Fruit fly (Drosophila melanogaster) whole organism, pupa: ENCODE measurements around the gene CG4766.

Experiments
- CG10348 ChIP-seq: fragments of 200-800 bp; sonication (Bioruptor generic); IDR thresholded peaks from 2 replicates; pipeline ENCODE4 v1.3.6; 2022; ENCODE audit warnings: missing biosample characterization, missing genetic modification characterization
- CG12605 ChIP-seq: fragments of 200-800 bp; sonication (Bioruptor generic); IDR thresholded peaks from 2 replicates; pipeline ENCODE4 v1.3.6; 2022; ENCODE audit warnings: missing biosample characterization, missing genetic modification characterization
- CG13204 ChIP-seq: fragments of 200-800 bp; sonication (Bioruptor generic); optimal IDR thresholded peaks from 2 replicates; lab custom pipeline; 2018; ENCODE audit warnings: missing biosample characterization, mild to moderate bottlenecking, missing genetic modification characterization, moderate library complexity
- CG14655 ChIP-seq: fragments of 200-800 bp; sonication (Bioruptor generic); optimal IDR thresholded peaks from 3 replicates; lab custom pipeline; 2017; ENCODE audit warnings: mild to moderate bottlenecking, missing biosample characterization, missing genetic modification reagents, missing genetic modification characterization
- CG15710 ChIP-seq: fragments of 200-800 bp; sonication (Bioruptor generic); optimal IDR thresholded peaks from 2 replicates; lab custom pipeline; 2018; ENCODE audit warnings: missing biosample characterization, mild to moderate bottlenecking, missing genetic modification characterization, moderate library complexity
- CG17806 ChIP-seq: fragments of 200-800 bp; sonication (Bioruptor generic); optimal IDR thresholded peaks from 2 replicates; lab custom pipeline; 2018; ENCODE audit warnings: missing biosample characterization, mild to moderate bottlenecking, missing genetic modification characterization, moderate library complexity
- CG32121 ChIP-seq: fragments of 200-800 bp; sonication (Bioruptor generic); IDR thresholded peaks from 2 replicates; pipeline ENCODE4 v1.3.6; 2022; ENCODE audit warnings: missing biosample characterization, missing genetic modification characterization
- CG34367 ChIP-seq: fragments of 200-800 bp; sonication (Bioruptor generic); optimal IDR thresholded peaks from 2 replicates; lab custom pipeline; 2018; ENCODE audit warnings: missing biosample characterization, mild to moderate bottlenecking, missing genetic modification characterization
- CG4496 ChIP-seq: fragments of 200-800 bp; sonication (Bioruptor generic); IDR thresholded peaks from 3 replicates; pipeline ENCODE4 v1.3.6; 2022; ENCODE audit warnings: missing biosample characterization, missing genetic modification characterization
- CG8159 ChIP-seq: fragments of 200-800 bp; sonication (Bioruptor generic); optimal IDR thresholded peaks from 3 replicates; lab custom pipeline; 2018; ENCODE audit warnings: missing biosample characterization, mild to moderate bottlenecking, missing genetic modification characterization, moderate library complexity
- CG8301 ChIP-seq: fragments of 200-800 bp; sonication (Bioruptor generic); optimal IDR thresholded peaks from 2 replicates; lab custom pipeline; 2018; ENCODE audit warnings: missing biosample characterization, mild to moderate bottlenecking, missing genetic modification characterization
- CG9948 ChIP-seq: fragments of 200-800 bp; sonication (Bioruptor generic); optimal IDR thresholded peaks from 2 replicates; lab custom pipeline; 2018; ENCODE audit warnings: missing biosample characterization, mild to moderate bottlenecking, missing genetic modification characterization, moderate library complexity
- D1 ChIP-seq: fragments of 200-800 bp; sonication (Bioruptor generic); optimal IDR thresholded peaks from 2 replicates; lab custom pipeline; 2018; ENCODE audit warnings: missing biosample characterization, mild to moderate bottlenecking, missing genetic modification characterization, moderate library complexity
- EcR ChIP-seq: fragments of 200-800 bp; sonication (Bioruptor generic); optimal IDR thresholded peaks from 3 replicates; lab custom pipeline; 2019; ENCODE audit warnings: missing biosample characterization, missing genetic modification characterization, mild to moderate bottlenecking, moderate library complexity, missing genetic modification reagents
- Ets98B ChIP-seq: fragments of 200-800 bp; sonication (Bioruptor generic); IDR thresholded peaks from 2 replicates; pipeline ENCODE4 v1.3.6; 2022; ENCODE audit warnings: missing biosample characterization, missing genetic modification characterization
- Pif1A ChIP-seq: fragments of 200-800 bp; sonication (Bioruptor generic); optimal IDR thresholded peaks from 3 replicates; lab custom pipeline; 2016; ENCODE audit warnings: missing biosample characterization, missing genetic modification characterization
- Pif1B ChIP-seq: fragments of 200-800 bp; sonication (Bioruptor generic); optimal IDR thresholded peaks from 3 replicates; lab custom pipeline; 2016; ENCODE audit warnings: missing biosample characterization, missing genetic modification characterization
- Snoo ChIP-seq: fragments of 200-800 bp; sonication (Bioruptor generic); optimal IDR thresholded peaks from 3 replicates; lab custom pipeline; 2017; ENCODE audit warnings: missing biosample characterization, mild to moderate bottlenecking, missing genetic modification characterization, inconsistent platforms
- fd96Ca ChIP-seq: fragments of 200-800 bp; sonication (Bioruptor generic); IDR thresholded peaks from 3 replicates; pipeline ENCODE4 v1.3.6; 2022; ENCODE audit warnings: missing biosample characterization, missing genetic modification characterization
- gl ChIP-seq: fragments of 200-800 bp; sonication (Bioruptor generic); optimal IDR thresholded peaks from 2 replicates; lab custom pipeline; 2018; ENCODE audit warnings: missing biosample characterization, mild to moderate bottlenecking, missing genetic modification characterization
- rn ChIP-seq: fragments of 200-800 bp; sonication (Bioruptor generic); IDR thresholded peaks from 2 replicates; pipeline ENCODE4 v1.3.6; 2022; ENCODE audit warnings: missing biosample characterization, missing genetic modification characterization

Gene CG4766

DNA sequence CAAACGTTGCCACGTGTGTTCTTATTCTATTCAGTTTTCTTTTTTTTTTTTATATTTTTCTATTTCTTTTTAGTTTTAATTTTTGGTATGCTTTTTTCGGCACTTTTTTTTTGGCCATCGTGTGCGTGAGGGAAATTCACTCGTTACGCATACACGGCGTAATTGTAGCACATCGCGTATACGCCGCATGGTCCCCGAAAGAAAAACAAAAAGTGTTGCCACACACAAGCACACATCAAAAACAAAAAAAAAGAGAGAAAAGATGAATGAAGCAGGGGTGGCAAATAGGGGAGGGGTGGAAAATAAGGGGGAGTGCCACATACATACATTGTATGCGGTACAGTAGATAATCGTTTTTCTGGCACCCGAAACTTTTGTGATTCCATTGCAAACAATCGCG, 22.8 kb downstream of the CG4766 start:
- TF ChIP-seq CG4496 (peak; percentile 75; the same call in 2 of the 3 replicates), rn (GFP tag; lab: Robert Waterston, UW) (peak; percentile 50; the same call in 1 of the 2 replicates), fd96Ca (GFP tag; lab: Robert Waterston, UW) (peak; percentile 67), CG12605 (GFP tag; lab: Robert Waterston, UW) (peak; percentile 49), Ets98B (GFP tag; lab: Robert Waterston, UW) (peak; percentile 71), CG32121 (peak; percentile 83), CG8159 (tag; lab: Kevin White, UChicago) (no peak), CG13204 (GFP tag; lab: Kevin White, UChicago) (no peak), D1 (tag; lab: Kevin White, UChicago) (no peak), EcR (GFP tag; lab: Kevin White, UChicago) (no peak)
- TF ChIP-seq, all 21 proteins: peak for 6

dm6 chrX:5977113-5977512, 23.5 kb downstream of the CG4766 start:
- TF ChIP-seq CG12605 (GFP tag; lab: Robert Waterston, UW) (no peak), CG8301 (no peak), Pif1B (GFP tag; lab: Kevin White, UChicago) (no peak), CG10348 (no peak), CG15710 (no peak), EcR (GFP tag; lab: Kevin White, UChicago) (no peak), CG32121 (peak; percentile 57; the same call in 1 of the 2 replicates), CG13204 (GFP tag; lab: Kevin White, UChicago) (no peak), Pif1A (GFP tag; lab: Kevin White, UChicago) (no peak), fd96Ca (GFP tag; lab: Robert Waterston, UW) (peak; percentile 16; the same call in 1 of the 3 replicates), rn (GFP tag; lab: Robert Waterston, UW) (peak; percentile 10; the same call in 1 of the 2 replicates), Ets98B (GFP tag; lab: Robert Waterston, UW) (peak; percentile 36; the same call in 1 of the 2 replicates), CG17806 (no peak), CG4496 (0 out of 3 replicates have a peak, but pooled peaks have one; percentile 31)

- TF ChIP-seq EcR (GFP tag; lab: Kevin White, UChicago) (peak; percentile 72), CG8159 (tag; lab: Kevin White, UChicago) (peak; percentile 40), CG32121 (no peak), CG10348 (no peak), CG14655 (GFP tag; lab: Kevin White, UChicago) (peak; percentile 9), CG17806 (peak; percentile 12), CG9948 (tag; lab: Kevin White, UChicago) (peak; percentile 29), CG34367 (tag; lab: Kevin White, UChicago) (peak; percentile 15), Snoo (no peak), fd96Ca (GFP tag; lab: Robert Waterston, UW) (no peak), Pif1A (GFP tag; lab: Kevin White, UChicago) (no peak), CG8301 (peak; percentile 16), D1 (tag; lab: Kevin White, UChicago) (no peak), Ets98B (GFP tag; lab: Robert Waterston, UW) (no peak), CG15710 (peak; percentile 14), Pif1B (GFP tag; lab: Kevin White, UChicago) (peak; percentile 11)
These were observed 26.0 kb downstream of the CG4766 start for dm6 chrX:5974358-5975143.

- TF ChIP-seq CG9948 (tag; lab: Kevin White, UChicago) (peak; percentile 73), CG15710 (peak; percentile 79), CG34367 (tag; lab: Kevin White, UChicago) (peak; percentile 76), CG8159 (tag; lab: Kevin White, UChicago) (peak; percentile 79), CG17806 (peak; percentile 74), rn (GFP tag; lab: Robert Waterston, UW) (0 out of 2 replicates have a peak, but pooled peaks have one; percentile 5), Ets98B (GFP tag; lab: Robert Waterston, UW) (no peak), EcR (GFP tag; lab: Kevin White, UChicago) (no peak), Snoo (peak; percentile 19), gl (tag; lab: Kevin White, UChicago) (peak; percentile 42), CG12605 (GFP tag; lab: Robert Waterston, UW) (peak; percentile 32; the same call in 1 of the 2 replicates), CG13204 (GFP tag; lab: Kevin White, UChicago) (no peak), CG14655 (GFP tag; lab: Kevin White, UChicago) (peak; percentile 59), CG8301 (peak; percentile 57), Pif1B (GFP tag; lab: Kevin White, UChicago) (peak; percentile 35), D1 (tag; lab: Kevin White, UChicago) (no peak), CG32121 (peak; percentile 17; the same call in 1 of the 2 replicates), fd96Ca (GFP tag; lab: Robert Waterston, UW) (peak; percentile 44; the same call in 1 of the 3 replicates), CG10348 (no peak), CG4496 (peak; percentile 58; the same call in 1 of the 3 replicates), Pif1A (GFP tag; lab: Kevin White, UChicago) (peak; percentile 28)
These were observed 27.1 kb downstream of the CG4766 start for dm6 chrX:5973389-5974025.

DNA sequence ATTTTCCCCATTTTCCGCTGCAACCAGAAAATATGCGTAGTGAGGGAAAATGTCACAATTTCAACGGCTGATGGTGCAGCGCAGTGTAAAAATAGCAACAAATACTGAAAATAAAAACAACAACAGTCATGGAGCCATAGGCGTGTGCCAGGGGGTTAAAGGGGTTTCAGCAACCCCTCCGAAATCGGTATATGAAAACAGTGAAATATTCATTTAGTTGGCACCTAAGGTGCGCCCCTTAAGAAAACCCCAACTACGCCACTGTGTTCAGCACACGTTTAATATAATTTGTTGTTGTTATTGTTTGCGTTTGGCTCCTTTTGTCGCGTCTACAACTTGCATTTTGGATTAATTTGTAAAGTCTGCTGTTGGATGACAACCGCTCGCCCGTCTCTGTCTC, 28.6 kb downstream of the CG4766 start:
- TF ChIP-seq Snoo (peak; percentile 7), CG8301 (peak; percentile 75), Pif1B (GFP tag; lab: Kevin White, UChicago) (peak; percentile 30), CG17806 (peak; percentile 60), CG4496 (peak; percentile 94), CG15710 (peak; percentile 69), Pif1A (GFP tag; lab: Kevin White, UChicago) (peak; percentile 69), EcR (GFP tag; lab: Kevin White, UChicago) (no peak), CG13204 (GFP tag; lab: Kevin White, UChicago) (peak; percentile 44), fd96Ca (GFP tag; lab: Robert Waterston, UW) (peak; percentile 93), D1 (tag; lab: Kevin White, UChicago) (peak; percentile 22), CG9948 (tag; lab: Kevin White, UChicago) (peak; percentile 70), CG34367 (tag; lab: Kevin White, UChicago) (peak; percentile 59), CG8159 (tag; lab: Kevin White, UChicago) (peak; percentile 67), Ets98B (GFP tag; lab: Robert Waterston, UW) (peak; percentile 92), CG32121 (peak; percentile 87), rn (GFP tag; lab: Robert Waterston, UW) (peak; percentile 91), CG10348 (peak; percentile 61; the same call in 1 of the 2 replicates), gl (tag; lab: Kevin White, UChicago) (peak; percentile 33), CG14655 (GFP tag; lab: Kevin White, UChicago) (peak; percentile 82), CG12605 (GFP tag; lab: Robert Waterston, UW) (peak; percentile 73)
